Fruit fly (Drosophila melanogaster): Measurements from ENCODE around the gene Nsun2.

DNA sequence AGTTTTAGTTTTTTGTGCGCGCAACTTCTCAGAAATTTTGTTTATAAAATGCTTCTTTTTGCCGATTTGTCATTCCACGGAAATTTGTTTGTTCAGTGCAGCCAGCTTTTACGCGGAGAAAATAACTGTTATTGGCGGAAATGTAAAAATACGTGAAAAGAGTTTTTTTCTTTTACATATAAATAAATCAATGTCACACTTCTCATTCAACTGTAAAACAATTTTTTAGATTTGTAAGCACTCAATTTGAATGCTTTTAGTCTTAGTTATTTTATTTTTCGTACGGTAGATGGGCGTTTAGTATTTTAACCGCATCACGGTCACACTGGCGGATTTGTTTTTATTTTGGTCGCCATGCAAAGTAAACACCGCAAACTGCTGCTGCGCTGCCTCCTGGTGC is 9.4 kb downstream of the Nsun2 start, which contains the start of the genes Xpac and brn:
- no peak for TF ChIP-seq EcR (GFP tag; optimal IDR thresholded peaks at IDR 0.05)
- TF ChIP-seq psq (optimal IDR thresholded peaks at IDR 0.05), result no peak

Data from whole organism.